Fruit fly (Drosophila melanogaster): ENCODE data around the gene Fhos.
A peak's percentile ranks its signal among the peaks of the same experiment; 100 is the strongest.

The Fhos gene

dm6 chr3L:8751262-8751661, 2.2 kb upstream of the Fhos start (continued):
- TF ChIP-seq Pdp1 (GFP tag; optimal IDR thresholded peaks at IDR 0.05), result peak; percentile 17 to 33
- peak; percentile 70 for TF ChIP-seq phol (tag; optimal IDR thresholded peaks at IDR 0.05)
- TF ChIP-seq Fer3 (tag; optimal IDR thresholded peaks at IDR 0.05), result peak; percentile 41
- peak; percentile 60 for TF ChIP-seq CG1603 (tag; optimal IDR thresholded peaks at IDR 0.05)
- no peak for TF ChIP-seq CG1233 (GFP tag; optimal IDR thresholded peaks at IDR 0.05)
- TF ChIP-seq luna (GFP tag; optimal IDR thresholded peaks at IDR 0.05), result no peak
- peak; percentile 61 for TF ChIP-seq CG13424 (tag; optimal IDR thresholded peaks at IDR 0.05)
- no peak for TF ChIP-seq B-H2 (GFP tag; optimal IDR thresholded peaks at IDR 0.05)
- TF ChIP-seq CG7786 (GFP tag; optimal IDR thresholded peaks at IDR 0.05), result no peak
- peak; percentile 25 for TF ChIP-seq tap (tag; optimal IDR thresholded peaks at IDR 0.05)
- TF ChIP-seq nerfin-2 (GFP tag; IDR thresholded peaks at IDR 0.05; ENCODE audit: partially characterized antibody), result no peak
- no peak for TF ChIP-seq pan (optimal IDR thresholded peaks at IDR 0.05)
- peak in 1 of 2 experiments; percentile 72 for TF ChIP-seq pan (GFP tag; optimal IDR thresholded peaks at IDR 0.05 in 1 of 2, IDR thresholded peaks at IDR 0.05 in 1 of 2)
- no peak for TF ChIP-seq Poxn (GFP tag; IDR thresholded peaks at IDR 0.05)
- TF ChIP-seq CG4282 (GFP tag; optimal IDR thresholded peaks at IDR 0.05), result no peak
- TF ChIP-seq unc-4 (GFP tag; IDR thresholded peaks at IDR 0.05; ENCODE audit: partially characterized antibody), result no peak
- peak; percentile 18 for TF ChIP-seq CG6254 (GFP tag; optimal IDR thresholded peaks at IDR 0.05)
- peak; percentile 43 for TF ChIP-seq Rx (GFP tag; IDR thresholded peaks at IDR 0.05)
- TF ChIP-seq chn (GFP tag; optimal IDR thresholded peaks at IDR 0.05), result peak; percentile 37
- no peak for TF ChIP-seq dmrt11E (tag; optimal IDR thresholded peaks at IDR 0.05)
- peak; percentile 3 for TF ChIP-seq p53 (GFP tag; optimal IDR thresholded peaks at IDR 0.05)
- no peak for TF ChIP-seq kay (GFP tag; optimal IDR thresholded peaks at IDR 0.05)
- no peak for TF ChIP-seq Tbp (GFP tag; optimal IDR thresholded peaks at IDR 0.05)
- no peak for TF ChIP-seq fu2 (GFP tag; optimal IDR thresholded peaks at IDR 0.05)
- TF ChIP-seq CG3407 (GFP tag; optimal IDR thresholded peaks at IDR 0.05), result peak; percentile 43
- no peak for TF ChIP-seq CG18011 (GFP tag; optimal IDR thresholded peaks at IDR 0.05)
- no peak for TF ChIP-seq fd3F (GFP tag; optimal IDR thresholded peaks at IDR 0.05)
- peak; percentile 40; the same call in 1 of the 2 replicates for TF ChIP-seq Nf-YA (GFP tag; IDR thresholded peaks at IDR 0.05)
- TF ChIP-seq CG15514 (GFP tag; optimal IDR thresholded peaks at IDR 0.05), result no peak
- TF ChIP-seq CG12391 (tag; optimal IDR thresholded peaks at IDR 0.05), result peak; percentile 64
- no peak for TF ChIP-seq z (GFP tag; IDR thresholded peaks at IDR 0.05)
- no peak for TF ChIP-seq CG13287 (GFP tag; IDR thresholded peaks at IDR 0.05; ENCODE audit: partially characterized antibody)
- peak; percentile 34 for TF ChIP-seq CG18599 (GFP tag; optimal IDR thresholded peaks at IDR 0.05)
- no peak for TF ChIP-seq HmgZ (tag; optimal IDR thresholded peaks at IDR 0.05)
- TF ChIP-seq CG17829 (tag; optimal IDR thresholded peaks at IDR 0.05), result no peak
- TF ChIP-seq ATbp (GFP tag; optimal IDR thresholded peaks at IDR 0.05), result peak; percentile 76
- TF ChIP-seq Sry-δ (GFP tag; optimal IDR thresholded peaks at IDR 0.05), result peak; percentile 4
- no peak for TF ChIP-seq Usf (GFP tag; optimal IDR thresholded peaks at IDR 0.05)
- no peak for TF ChIP-seq CG12219 (GFP tag; optimal IDR thresholded peaks at IDR 0.05)
- TF ChIP-seq Atf-2 (GFP tag; optimal IDR thresholded peaks at IDR 0.05), result no peak
- TF ChIP-seq mld (GFP tag; IDR thresholded peaks at IDR 0.05; ENCODE audit: partially characterized antibody), result no peak
- no peak for TF ChIP-seq en (GFP tag; optimal IDR thresholded peaks at IDR 0.05)
- no peak for TF ChIP-seq CG7357 (GFP tag; IDR thresholded peaks at IDR 0.05)
- peak; percentile 40 for TF ChIP-seq CG6813 (GFP tag; optimal IDR thresholded peaks at IDR 0.05)
- TF ChIP-seq CG9727 (GFP tag; optimal IDR thresholded peaks at IDR 0.05), result peak; percentile 20
- no peak for TF ChIP-seq CG31365 (tag; optimal IDR thresholded peaks at IDR 0.05)
- TF ChIP-seq Nf-YC (tag; optimal IDR thresholded peaks at IDR 0.05), result no peak
- no peak for TF ChIP-seq bbx (GFP tag; IDR thresholded peaks at IDR 0.05; ENCODE audit: partially characterized antibody)
- no peak for TF ChIP-seq CG18764 (GFP tag; optimal IDR thresholded peaks at IDR 0.05)
- peak; percentile 15 for TF ChIP-seq tio (GFP tag; optimal IDR thresholded peaks at IDR 0.05)

Data from whole organism, embryonic.